Worm (Caenorhabditis elegans): ENCODE measurements around the gene C27A2.7.

Gene C27A2.7

DNA sequence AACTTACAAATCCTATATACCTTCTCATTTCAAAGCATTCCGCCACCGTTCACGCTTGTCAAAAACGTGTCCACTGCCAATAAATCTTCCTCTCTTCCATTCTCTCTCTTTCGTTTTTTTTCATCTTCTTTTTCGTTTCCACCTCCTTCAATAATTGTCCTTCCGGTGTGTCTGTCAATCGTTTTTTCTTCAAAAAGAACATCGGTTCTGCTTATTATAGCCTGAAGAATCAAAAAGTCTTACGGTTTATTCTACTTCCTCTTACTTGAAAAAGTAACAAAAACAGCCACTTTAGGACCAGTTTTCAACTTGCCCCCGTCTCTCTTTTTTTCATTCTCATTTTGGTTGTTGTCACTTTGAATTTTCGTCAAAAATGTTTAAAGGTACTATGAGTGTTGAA is 21.9 kb downstream of the C27A2.7 start:
- no peak for TF ChIP-seq unc-62 (GFP tag; optimal IDR thresholded peaks at IDR 0.05)

DNA sequence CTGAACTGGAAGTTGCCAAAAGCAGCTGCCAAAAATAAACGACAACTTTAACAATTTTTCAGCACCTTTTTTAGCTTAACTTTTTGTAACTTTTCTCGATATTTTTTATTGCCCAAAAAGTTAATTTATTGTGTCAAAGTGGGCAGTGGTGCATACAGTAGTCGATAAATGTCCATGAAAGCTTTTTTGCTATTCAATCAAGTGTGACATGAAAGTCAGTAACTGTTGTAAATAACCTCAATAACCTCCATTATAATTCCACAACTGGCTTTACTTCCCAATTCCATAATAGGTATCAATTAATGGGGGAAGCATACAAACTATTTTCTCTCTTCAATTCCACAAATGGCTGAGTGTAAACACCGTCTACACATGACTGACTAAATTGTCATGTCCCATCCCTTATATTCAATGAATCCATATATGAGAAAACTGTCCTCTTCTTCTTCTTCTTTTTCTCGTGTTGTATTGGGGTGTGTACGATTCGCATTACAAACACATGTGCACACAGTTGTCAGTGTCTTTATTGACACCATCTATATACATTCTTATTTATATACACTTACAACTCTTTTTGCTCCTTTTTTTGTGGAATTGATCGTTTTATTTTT is 22.9 kb downstream of the C27A2.7 start:
- TF ChIP-seq unc-62 (GFP tag; optimal IDR thresholded peaks at IDR 0.05): no peak

DNA sequence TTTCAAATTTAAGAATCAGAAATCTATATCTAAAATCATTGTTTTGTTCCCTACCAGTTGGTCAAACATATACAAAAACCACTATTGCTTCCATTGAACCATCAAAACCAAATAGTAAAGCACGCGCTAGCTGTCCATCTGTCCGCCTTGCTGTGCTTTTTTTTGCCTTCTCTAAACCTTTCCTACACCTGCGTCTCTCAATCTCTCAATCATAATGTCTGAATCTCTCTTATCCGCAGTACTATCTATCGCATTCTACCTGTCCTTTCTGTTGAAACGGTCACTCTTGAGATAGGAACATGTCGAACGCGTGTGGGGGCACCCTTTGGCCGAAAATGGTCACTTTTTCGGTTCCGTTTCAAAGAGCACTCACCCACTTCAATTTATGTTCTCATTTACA is 23.9 kb downstream of the C27A2.7 start:
- no peak for TF ChIP-seq unc-62 (GFP tag; optimal IDR thresholded peaks at IDR 0.05)

DNA sequence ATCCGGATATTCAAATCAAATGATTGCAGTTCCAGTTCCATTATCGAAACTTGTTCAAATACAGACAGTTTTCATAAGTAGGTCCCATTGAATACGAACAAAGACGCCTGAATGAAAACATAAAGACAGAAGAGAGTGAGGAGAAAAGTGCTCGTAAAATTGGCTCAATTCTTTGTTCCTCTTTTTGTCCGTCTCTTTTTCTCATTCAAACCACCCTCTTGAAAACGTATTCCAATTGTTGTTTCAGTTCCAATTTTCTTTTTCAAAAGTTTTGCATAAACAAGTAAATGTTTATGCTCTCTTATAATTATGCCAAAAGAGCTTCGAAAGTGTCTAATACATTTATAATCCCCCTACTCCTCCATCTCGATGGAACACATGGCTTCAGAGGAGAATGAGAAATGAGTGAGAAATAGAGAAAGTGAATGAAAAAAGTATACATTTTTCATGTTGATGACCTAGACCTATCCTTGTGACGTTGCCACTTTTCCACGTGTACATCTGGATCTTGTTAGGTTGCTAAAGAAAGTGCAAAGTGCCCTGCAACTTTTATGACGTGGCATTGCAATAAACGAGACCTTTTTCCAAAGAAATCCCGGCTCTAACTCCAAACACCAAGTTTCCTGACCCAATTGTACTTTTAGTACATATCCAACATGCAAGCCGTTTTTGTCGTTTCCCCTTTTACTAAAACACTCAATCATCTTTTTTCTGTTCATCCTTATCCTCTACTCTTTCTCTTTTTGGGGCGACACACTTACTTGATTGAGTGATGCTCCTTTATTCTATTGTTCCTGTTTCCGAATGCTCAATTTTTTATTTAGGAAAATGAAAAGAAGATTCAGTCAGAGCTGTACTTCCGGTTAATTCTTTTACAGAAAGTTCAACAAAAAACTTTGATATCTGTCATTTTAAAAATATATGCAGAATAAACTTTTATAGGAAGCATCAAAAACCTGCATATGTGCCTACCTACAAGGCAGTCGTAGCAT is 24.7 kb downstream of the C27A2.7 start:
- no peak for TF ChIP-seq unc-62 (GFP tag; optimal IDR thresholded peaks at IDR 0.05)

DNA sequence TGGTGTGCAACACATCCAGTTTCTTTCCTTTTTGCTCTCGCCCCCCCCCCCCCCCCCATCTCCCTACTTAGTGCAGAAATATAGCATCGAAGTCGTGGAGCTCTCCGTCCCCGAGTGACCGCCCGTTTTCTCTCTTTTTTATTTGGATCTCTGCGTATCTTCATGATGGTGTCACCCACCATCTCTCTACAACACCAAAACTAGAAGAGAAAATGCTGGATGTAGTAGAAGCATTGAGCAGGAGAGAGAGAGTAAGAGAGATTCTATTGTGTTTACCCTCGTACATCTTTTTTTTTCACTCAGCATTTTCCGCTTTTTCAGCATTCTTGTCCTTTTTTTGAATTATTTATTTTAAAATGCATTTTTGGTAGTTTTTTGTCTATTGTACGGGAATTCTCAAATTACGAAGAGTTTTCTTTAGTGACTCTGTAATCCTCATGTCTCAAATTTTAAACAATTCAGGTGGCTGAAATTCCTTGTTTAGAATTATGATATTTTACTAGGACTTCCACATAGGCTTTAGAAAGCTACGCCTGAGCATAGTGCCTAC is 28.7 kb downstream of the C27A2.7 start:
- TF ChIP-seq unc-62 (GFP tag; optimal IDR thresholded peaks at IDR 0.05): no peak

DNA sequence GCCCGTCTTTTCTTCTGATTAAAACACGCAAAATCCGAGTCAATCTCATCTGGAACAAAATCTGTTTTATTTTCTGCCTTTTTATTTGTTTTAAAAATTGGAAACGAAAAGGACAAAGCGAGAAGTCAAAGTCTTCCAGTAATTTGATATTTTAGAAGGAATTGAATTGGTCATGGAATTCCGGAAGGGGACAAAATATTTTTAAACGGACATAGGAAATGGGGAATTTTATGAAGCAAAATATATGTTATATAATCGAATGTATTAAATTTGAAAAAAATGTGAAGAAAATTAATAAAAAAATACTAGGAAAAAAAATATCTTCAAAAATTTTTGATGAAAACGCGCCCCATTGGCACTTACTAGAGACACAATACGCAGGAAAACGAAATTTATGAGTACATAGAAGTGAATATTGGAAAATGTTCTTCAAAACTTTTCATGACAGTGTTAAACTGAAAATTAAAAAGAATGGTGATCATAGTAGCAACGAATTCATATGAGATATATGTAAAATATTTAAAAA is 30.5 kb downstream of the C27A2.7 start, which contains the start of gene F33G12.7:
F33G12.7 (minus strand) TSS at position 51 of the 526 bp plus-strand sequence.
- TF ChIP-seq unc-62 (GFP tag; optimal IDR thresholded peaks at IDR 0.05): no peak

DNA sequence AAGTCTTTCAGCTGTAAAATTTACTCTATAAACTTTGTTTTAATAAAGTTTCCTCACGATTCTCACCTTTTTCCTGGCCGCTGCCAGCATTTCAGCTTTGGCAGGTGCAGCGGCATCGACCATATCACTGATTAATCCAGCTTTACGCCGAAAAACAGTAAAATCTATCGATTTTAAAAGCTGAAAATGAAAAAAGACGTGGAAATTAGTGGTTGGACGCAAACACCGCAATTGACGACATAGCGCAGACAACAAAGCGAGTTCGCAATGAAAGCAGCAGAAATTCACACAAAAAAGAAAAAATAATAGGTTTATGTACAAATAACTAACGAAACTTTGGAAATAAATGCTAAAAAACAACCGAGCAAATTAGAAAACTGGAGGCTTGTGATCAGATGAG is 31.3 kb downstream of the C27A2.7 start, which contains the start of gene golg-2:
golg-2 (minus strand) TSS at position 180 of the 400 bp plus-strand sequence.
- TF ChIP-seq unc-62 (GFP tag; optimal IDR thresholded peaks at IDR 0.05): no peak

DNA sequence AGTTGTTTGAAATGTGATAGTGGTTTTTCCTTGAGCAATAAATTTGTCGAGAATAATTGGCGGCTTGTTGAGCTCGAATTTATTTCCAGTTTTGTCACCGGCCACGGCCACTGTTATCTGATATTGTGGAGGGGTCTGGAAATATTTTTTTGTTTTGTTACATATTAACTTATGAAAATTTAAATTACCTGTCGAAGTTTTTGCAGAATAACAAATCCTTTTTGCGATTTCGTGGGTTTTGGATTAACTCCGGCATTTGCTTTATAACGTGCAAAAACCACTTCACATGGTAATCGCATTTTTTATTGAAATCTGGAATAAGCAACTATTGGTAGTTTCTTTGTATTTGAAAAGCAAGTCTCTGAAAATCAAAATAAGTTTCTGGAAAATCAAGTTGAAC is 35.0 kb downstream of the C27A2.7 start, which contains the start of gene lrr-1:
lrr-1 (minus strand) TSS at position 312 of the 400 bp plus-strand sequence.
- TF ChIP-seq unc-62 (GFP tag; optimal IDR thresholded peaks at IDR 0.05): no peak

DNA sequence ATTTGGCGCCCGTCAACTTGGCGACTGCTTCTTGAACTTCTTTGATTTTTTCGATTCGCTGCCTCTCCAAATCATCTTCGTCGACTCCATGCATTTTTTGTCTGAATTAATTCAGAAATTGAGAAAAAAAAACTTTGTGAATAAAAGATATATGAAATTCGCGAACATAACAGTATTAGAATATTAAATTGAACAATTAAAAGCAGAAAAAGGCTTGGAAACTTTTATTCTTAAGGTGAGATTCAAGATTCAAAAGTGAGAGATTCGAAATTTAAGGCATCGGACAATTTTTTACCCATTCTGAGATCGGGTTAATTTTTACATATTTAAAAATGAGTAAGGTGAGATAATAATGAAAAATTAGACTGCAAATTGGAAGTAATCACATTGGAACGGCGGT is 37.2 kb downstream of the C27A2.7 start, which contains the start of gene F33G12.3:
F33G12.3 (minus strand) TSS at position 101 of the 400 bp plus-strand sequence.
- TF ChIP-seq unc-62 (GFP tag; optimal IDR thresholded peaks at IDR 0.05): no peak

DNA sequence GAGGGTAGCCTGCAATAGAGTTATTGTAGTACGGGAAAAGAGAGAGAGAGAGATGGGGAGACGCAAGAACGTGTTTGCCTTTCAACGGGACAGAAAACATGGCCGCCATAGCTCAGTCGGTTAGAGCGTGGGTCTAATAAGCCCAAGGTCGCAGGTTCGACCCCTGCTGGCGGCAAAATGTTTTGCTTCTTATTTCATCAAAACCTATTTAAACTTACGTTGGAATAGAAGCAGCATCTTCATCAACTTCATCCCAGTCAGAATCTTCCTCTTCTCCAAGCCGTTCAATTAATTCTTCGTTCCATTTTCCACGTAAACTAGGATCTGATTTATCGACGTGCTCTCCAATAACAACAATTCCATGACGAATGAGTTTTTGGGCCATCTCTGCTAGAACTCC is 38.5 kb downstream of the C27A2.7 start:
- no peak for TF ChIP-seq unc-62 (GFP tag; optimal IDR thresholded peaks at IDR 0.05)

DNA sequence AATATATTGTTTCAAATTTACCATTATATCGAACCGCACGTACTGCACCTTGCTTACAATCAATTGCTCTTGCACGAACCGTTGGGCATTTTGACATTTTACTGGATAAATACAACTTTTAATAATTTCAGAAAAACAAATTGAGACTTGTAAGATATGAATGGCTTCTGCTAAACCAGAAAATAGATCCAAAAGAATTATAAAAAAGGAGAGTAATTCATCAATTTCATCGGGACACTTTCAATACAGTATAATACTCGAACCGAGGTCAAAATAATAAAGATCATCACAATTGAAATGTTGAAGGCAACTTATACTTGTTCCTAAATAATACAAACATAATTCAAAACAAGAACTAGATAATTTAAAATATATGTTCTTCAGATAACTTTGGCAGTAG is 39.6 kb downstream of the C27A2.7 start, which contains the start of gene wdr-83:
wdr-83 (minus strand) TSS at position 101 of the 400 bp plus-strand sequence.
- no peak for TF ChIP-seq unc-62 (GFP tag; optimal IDR thresholded peaks at IDR 0.05)

DNA sequence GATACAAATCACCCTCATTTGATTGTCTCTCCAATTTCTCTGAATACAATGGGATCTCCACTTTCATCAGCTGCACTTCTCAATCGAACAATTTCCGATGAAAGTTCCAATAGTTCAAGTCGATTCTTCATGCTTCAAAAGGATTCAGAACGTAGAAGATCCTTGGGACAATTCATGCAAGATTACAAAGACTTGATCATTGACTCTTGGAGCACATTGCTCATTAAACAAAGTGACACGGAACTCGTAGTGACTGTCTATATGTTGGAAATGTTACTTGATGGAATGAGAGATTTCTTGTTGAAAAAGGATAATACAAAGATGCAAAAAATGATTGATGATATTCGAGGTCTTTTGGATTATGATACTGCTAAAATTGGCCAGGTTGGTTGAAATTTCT is 43.2 kb downstream of the C27A2.7 start:
- no peak for TF ChIP-seq unc-62 (GFP tag; optimal IDR thresholded peaks at IDR 0.05)

DNA sequence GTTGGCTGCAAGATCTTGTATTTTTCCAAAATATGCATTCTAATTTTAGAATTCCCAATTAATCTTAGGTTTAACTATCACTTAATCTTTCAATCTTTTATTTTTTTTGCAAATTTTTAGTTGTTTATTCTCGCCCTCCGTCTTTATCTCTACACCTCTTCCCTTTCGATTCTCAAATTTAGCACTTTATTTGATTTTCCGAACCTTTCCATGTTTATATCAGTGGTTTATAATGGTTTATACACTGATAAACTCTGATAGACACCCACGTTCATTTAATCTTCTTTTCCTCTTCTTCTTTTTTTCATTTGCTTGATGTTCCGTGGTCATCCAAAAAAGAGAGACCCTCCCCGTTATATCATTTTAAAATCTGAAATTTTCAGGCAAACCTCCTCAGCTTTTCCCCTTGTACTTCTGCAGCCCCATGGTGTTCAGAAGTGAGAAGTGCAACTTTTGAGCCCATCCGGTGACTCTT is 48.7 kb downstream of the C27A2.7 start, which contains the start of the genes nsy-1 and F59A6.13:
nsy-1 (plus strand) TSS at position 377 of the 475 bp plus-strand sequence.
F59A6.13 (plus strand) TSS at position 425 of the 475 bp plus-strand sequence.
- no peak for TF ChIP-seq unc-62 (GFP tag; optimal IDR thresholded peaks at IDR 0.05)

DNA sequence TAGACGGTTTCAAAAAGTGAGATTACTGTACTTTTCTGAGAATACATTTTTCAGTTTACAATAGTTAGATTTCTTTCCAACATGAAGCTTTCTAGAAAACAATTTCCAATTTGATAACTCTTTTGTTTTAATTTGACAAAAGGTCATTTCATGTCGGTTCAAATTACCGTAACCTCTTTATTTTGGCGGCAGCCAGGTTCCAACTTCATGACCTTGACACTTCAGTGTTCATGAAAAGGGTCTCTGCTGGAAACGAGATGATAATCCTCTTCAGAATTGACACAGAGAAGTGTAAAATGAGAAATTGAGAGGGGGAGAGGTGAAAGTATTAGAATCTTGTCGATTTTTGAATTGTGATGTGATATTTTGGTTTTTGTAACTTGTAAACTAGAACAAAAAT is 49.6 kb downstream of the C27A2.7 start:
- TF ChIP-seq unc-62 (GFP tag; optimal IDR thresholded peaks at IDR 0.05): no peak

DNA sequence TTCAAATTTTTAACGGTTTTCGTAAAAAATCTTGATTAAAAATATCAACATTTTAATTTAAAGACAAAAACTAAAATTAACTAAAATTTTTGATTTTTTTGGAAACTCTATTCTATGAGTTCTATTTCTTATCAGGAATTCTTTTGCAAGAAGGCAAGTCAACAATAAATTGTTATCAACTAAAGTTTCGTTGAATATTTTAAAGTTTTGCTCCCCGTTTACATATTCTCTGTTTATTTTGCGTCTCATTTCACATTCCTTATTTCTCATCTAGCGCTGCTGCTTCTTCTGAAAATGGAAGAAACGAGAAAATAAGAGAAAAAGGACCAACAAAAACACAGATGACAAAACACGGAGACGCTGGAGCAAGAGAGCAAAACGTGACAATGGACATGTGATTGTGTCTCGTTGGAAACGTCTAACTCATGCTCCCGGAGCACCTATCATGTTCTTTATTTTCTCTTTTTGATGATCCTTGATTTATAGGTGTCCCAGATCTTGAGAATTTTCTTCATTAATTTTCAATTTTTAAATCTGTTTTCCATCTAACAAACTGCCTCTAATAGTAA is 50.6 kb downstream of the C27A2.7 start:
- no peak for TF ChIP-seq unc-62 (GFP tag; optimal IDR thresholded peaks at IDR 0.05)
